Worm (Caenorhabditis elegans) whole organism, midembryonic: ENCODE measurements around the gene bec-1.

ENCODE experiments used
- T22C8.4 ChIP-seq: fragments of 200-800 bp; sonication (Bioruptor generic); IDR thresholded peaks from 2 replicates; pipeline ENCODE4 v1.3.6; 2022; ENCODE audit warnings: missing genetic modification characterization, missing compliant biosample characterization
- cog-1 ChIP-seq: sonication (generic microtip); optimal IDR thresholded peaks from 2 replicates; lab custom pipeline; 2016; ENCODE audit warnings: missing genetic modification characterization, missing compliant biosample characterization
- flt-1 ChIP-seq: fragments of 200-800 bp; sonication (Bioruptor generic); IDR thresholded peaks from 2 replicates; pipeline ENCODE4 v1.3.6; 2022; ENCODE audit warnings: missing genetic modification characterization, missing compliant biosample characterization
- klf-2 ChIP-seq: fragments of 200-800 bp; sonication (Bioruptor generic); conservative IDR thresholded peaks from 2 replicates; pipeline ENCODE4 v1.3.6; 2022; ENCODE audit warnings: missing genetic modification reagents, missing genetic modification characterization, missing compliant biosample characterization
- med-1 ChIP-seq: sonication (generic microtip); optimal IDR thresholded peaks from 2 replicates; lab custom pipeline; 2017; ENCODE audit warnings: missing genetic modification characterization, mild to moderate bottlenecking, missing compliant biosample characterization, antibody characterized with exemption, missing genetic modification reagents; ENCODE audit not compliant: insufficient read depth
- ref-1 ChIP-seq: fragments of 200-800 bp; sonication (Bioruptor generic); conservative IDR thresholded peaks from 2 replicates; pipeline ENCODE4 v1.3.6; 2022; ENCODE audit warnings: missing genetic modification reagents, missing genetic modification characterization, missing compliant biosample characterization
- ztf-29 ChIP-seq: fragments of 200-800 bp; sonication (Bioruptor generic); IDR thresholded peaks from 2 replicates; pipeline ENCODE4 v1.3.6; 2022; ENCODE audit warnings: missing genetic modification reagents, missing genetic modification characterization, missing compliant biosample characterization

- TF ChIP-seq med-1 (GFP tag; lab: Kevin White, UChicago) (no peak), ref-1 (no peak), flt-1 (GFP tag; lab: Robert Waterston, UW) (no peak), T22C8.4 (GFP tag; lab: Robert Waterston, UW) (no peak), cog-1 (no peak), ztf-29 (GFP tag; lab: Robert Waterston, UW) (no peak), klf-2 (no peak)
Measured at ce11 chrIV:5678044-5678443, 13.8 kb upstream of the bec-1 start, which contains the start of gene C55C3.4.
